Worm (Caenorhabditis elegans) whole organism, L1 larva: ENCODE results near the gene dpy-26.

Experiments used
- ama-1 ChIP-seq: fragments of 150-350 bp; optimal IDR thresholded peaks from 2 replicates; lab custom pipeline; 2014
- egl-27 ChIP-seq, 2 experiments: fragments of 150-350 bp in 1 of 2; sonication (generic microtip); optimal IDR thresholded peaks; 3 replicates each; lab custom pipeline; 2017 to 2018; ENCODE audit warnings: missing biosample characterization in 2 of 2, missing genetic modification characterization in 2 of 2, missing genetic modification reagents in 2 of 2
- elt-2 ChIP-seq: sonication (generic microtip); optimal IDR thresholded peaks from 2 replicates; lab custom pipeline; 2016; ENCODE audit warnings: missing genetic modification characterization, mild to moderate bottlenecking, inconsistent platforms, missing compliant biosample characterization, missing genetic modification reagents
- ets-5 ChIP-seq: fragments of 200-800 bp; sonication (Bioruptor generic); IDR thresholded peaks from 2 replicates; pipeline ENCODE4 v1.3.6; 2022; ENCODE audit warnings: missing genetic modification characterization, missing compliant biosample characterization
- fkh-10 ChIP-seq: sonication (generic microtip); optimal IDR thresholded peaks from 2 replicates; lab custom pipeline; 2017; ENCODE audit warnings: missing biosample characterization, missing genetic modification reagents, missing genetic modification characterization
- nhr-237 ChIP-seq: fragments of 150-350 bp; optimal IDR thresholded peaks from 2 replicates; lab custom pipeline; 2014; ENCODE audit warnings: missing biosample characterization, missing genetic modification characterization
- nhr-84 ChIP-seq: sonication (generic microtip); optimal IDR thresholded peaks from 2 replicates; lab custom pipeline; 2017; ENCODE audit warnings: missing biosample characterization, missing genetic modification characterization
- pax-3 ChIP-seq: fragments of 200-800 bp; sonication (Bioruptor generic); optimal IDR thresholded peaks from 2 replicates; lab custom pipeline; 2018; ENCODE audit warnings: mild to moderate bottlenecking, missing genetic modification characterization, moderate library complexity, missing compliant biosample characterization
- pqm-1 ChIP-seq: sonication (generic microtip); optimal IDR thresholded peaks from 3 replicates; lab custom pipeline; 2017; ENCODE audit warnings: missing biosample characterization, missing genetic modification characterization
- snpc-4 ChIP-seq: fragments of 150-350 bp; optimal IDR thresholded peaks from 2 replicates; lab custom pipeline; 2014; ENCODE audit warnings: missing biosample characterization, missing genetic modification characterization
- unc-62 ChIP-seq: fragments of 150-350 bp; optimal IDR thresholded peaks from 2 replicates; lab custom pipeline; 2014; ENCODE audit warnings: missing biosample characterization, missing genetic modification reagents, missing genetic modification characterization

ce11 chrIV:12417536-12418195, 33.5 kb downstream of the dpy-26 start, which contains the start of gene F08G5.3:
- TF ChIP-seq snpc-4 (tag; lab: Kevin White, UChicago) (no peak), pax-3 (no peak), nhr-84 (no peak), pqm-1 (tag; lab: Kevin White, UChicago) (no peak), ets-5 (GFP tag; lab: Robert Waterston, UW) (no peak), egl-27 (tag; optimal IDR thresholded peaks at IDR 0.05; lab: Kevin White, UChicago) (no peak), nhr-237 (tag; lab: Kevin White, UChicago) (no peak), unc-62 (GFP tag; lab: Kevin White, UChicago) (no peak), elt-2 (tag; lab: Kevin White, UChicago) (peak; percentile 30), fkh-10 (GFP tag; lab: Kevin White, UChicago) (no peak), ama-1 (no peak)
